Fruit fly (Drosophila melanogaster) whole organism, embryonic: ENCODE measurements around the gene CG32354.

Experiments used
- Atf3 ChIP-seq: fragments of 200-800 bp; sonication (Bioruptor generic); optimal IDR thresholded peaks from 3 replicates; lab custom pipeline; 2016; ENCODE audit warnings: missing biosample characterization, missing genetic modification characterization
- B-H2 ChIP-seq: fragments of 200-800 bp; sonication (Bioruptor generic); optimal IDR thresholded peaks from 2 replicates; lab custom pipeline; 2018; ENCODE audit warnings: missing biosample characterization, mild to moderate bottlenecking, missing genetic modification characterization
- Blimp-1 ChIP-seq: fragments of 200-800 bp; sonication (Bioruptor generic); optimal IDR thresholded peaks from 3 replicates; lab custom pipeline; 2018; ENCODE audit warnings: missing biosample characterization, missing genetic modification characterization, mild to moderate bottlenecking, moderate library complexity, missing genetic modification reagents
- CG1024 ChIP-seq: fragments of 200-800 bp; sonication (Bioruptor generic); IDR thresholded peaks from 2 replicates; pipeline ENCODE4 v1.3.6; 2022; ENCODE audit warnings: missing biosample characterization, missing genetic modification characterization
- CG10267 ChIP-seq: fragments of 200-800 bp; sonication (Bioruptor generic); optimal IDR thresholded peaks from 2 replicates; lab custom pipeline; 2018; ENCODE audit warnings: missing biosample characterization, mild to moderate bottlenecking, missing genetic modification characterization, moderate library complexity
- CG10321 ChIP-seq: fragments of 200-800 bp; sonication (Bioruptor generic); IDR thresholded peaks from 2 replicates; pipeline ENCODE4 v1.3.6; 2022; ENCODE audit warnings: missing biosample characterization, missing genetic modification characterization
- CG10543 ChIP-seq: fragments of 200-800 bp; sonication (Bioruptor generic); optimal IDR thresholded peaks from 3 replicates; lab custom pipeline; 2017; ENCODE audit warnings: missing biosample characterization, mild to moderate bottlenecking, missing genetic modification characterization, moderate library complexity
- CG1233 ChIP-seq: fragments of 200-800 bp; sonication (Bioruptor generic); optimal IDR thresholded peaks from 4 replicates; lab custom pipeline; 2018; ENCODE audit warnings: missing biosample characterization, mild to moderate bottlenecking, missing genetic modification characterization
- CG15601 ChIP-seq: fragments of 200-800 bp; sonication (Bioruptor generic); optimal IDR thresholded peaks from 3 replicates; lab custom pipeline; 2019; ENCODE audit warnings: missing biosample characterization, mild to moderate bottlenecking, missing genetic modification characterization, moderate library complexity
- CG16813 ChIP-seq: fragments of 200-800 bp; sonication (Bioruptor generic); IDR thresholded peaks from 3 replicates; pipeline ENCODE4 v1.3.6; 2022; ENCODE audit warnings: missing biosample characterization, missing genetic modification characterization; ENCODE audit not compliant: partially characterized antibody
- CG17385 ChIP-seq: fragments of 200-800 bp; sonication (Bioruptor generic); optimal IDR thresholded peaks from 3 replicates; lab custom pipeline; 2018; ENCODE audit warnings: missing biosample characterization, mild to moderate bottlenecking, missing genetic modification characterization
- CG18011 ChIP-seq: fragments of 200-800 bp; sonication (Bioruptor generic); optimal IDR thresholded peaks from 2 replicates; lab custom pipeline; 2017; ENCODE audit warnings: missing biosample characterization, missing genetic modification characterization, mild to moderate bottlenecking, moderate library complexity, missing genotype
- CG31365 ChIP-seq: fragments of 200-800 bp; sonication (Bioruptor generic); optimal IDR thresholded peaks from 2 replicates; lab custom pipeline; 2018; ENCODE audit warnings: missing biosample characterization, mild to moderate bottlenecking, missing genetic modification characterization
- CG32532 ChIP-seq: fragments of 200-800 bp; sonication (Bioruptor generic); IDR thresholded peaks from 2 replicates; pipeline ENCODE4 v1.3.6; 2022; ENCODE audit warnings: missing biosample characterization, missing genetic modification characterization
- CG3281 ChIP-seq: fragments of 200-800 bp; sonication (Bioruptor generic); optimal IDR thresholded peaks from 3 replicates; lab custom pipeline; 2017; ENCODE audit warnings: missing biosample characterization, mild to moderate bottlenecking, missing genetic modification characterization
- CG33213 ChIP-seq: fragments of 200-800 bp; sonication (Bioruptor generic); optimal IDR thresholded peaks from 3 replicates; lab custom pipeline; 2016; ENCODE audit warnings: missing biosample characterization, missing genetic modification characterization
- CG34422 ChIP-seq: fragments of 200-800 bp; sonication (Bioruptor generic); IDR thresholded peaks from 3 replicates; pipeline ENCODE4 v1.3.6; 2022; ENCODE audit warnings: missing biosample characterization, missing genetic modification characterization
- CG42726 ChIP-seq: fragments of 200-800 bp; sonication (Bioruptor generic); IDR thresholded peaks from 2 replicates; pipeline ENCODE4 v1.3.6; 2022; ENCODE audit warnings: missing biosample characterization, missing genetic modification characterization; ENCODE audit not compliant: partially characterized antibody
- CG6254 ChIP-seq: fragments of 200-800 bp; sonication (Bioruptor generic); optimal IDR thresholded peaks from 3 replicates; lab custom pipeline; 2017; ENCODE audit warnings: mild to moderate bottlenecking, missing biosample characterization, missing genetic modification reagents, missing genetic modification characterization
- CG7745 ChIP-seq: fragments of 200-800 bp; sonication (Bioruptor generic); optimal IDR thresholded peaks from 2 replicates; lab custom pipeline; 2018; ENCODE audit warnings: missing biosample characterization, mild to moderate bottlenecking, missing genetic modification characterization, moderate library complexity
- CG8281 ChIP-seq: fragments of 200-800 bp; sonication (Bioruptor generic); optimal IDR thresholded peaks from 2 replicates; lab custom pipeline; 2018; ENCODE audit warnings: missing biosample characterization, mild to moderate bottlenecking, missing genetic modification characterization, moderate library complexity
- CG8478 ChIP-seq: fragments of >200 bp; optimal IDR thresholded peaks from 2 replicates; lab custom pipeline; 2018
- CG9727 ChIP-seq: fragments of 200-800 bp; sonication (Bioruptor generic); optimal IDR thresholded peaks from 3 replicates; lab custom pipeline; 2017; ENCODE audit warnings: missing biosample characterization, mild to moderate bottlenecking, missing genetic modification characterization
- Dbx ChIP-seq: fragments of 200-800 bp; sonication (Bioruptor generic); IDR thresholded peaks from 3 replicates; pipeline ENCODE4 v1.3.6; 2022; ENCODE audit warnings: missing biosample characterization, missing genetic modification characterization
- HmgZ ChIP-seq: fragments of 200-800 bp; sonication (Bioruptor generic); optimal IDR thresholded peaks from 2 replicates; lab custom pipeline; 2018; ENCODE audit warnings: missing biosample characterization, mild to moderate bottlenecking, missing genetic modification characterization
- Jarid2 ChIP-seq: fragments of 200-800 bp; sonication (Bioruptor generic); optimal IDR thresholded peaks from 3 replicates; lab custom pipeline; 2017; ENCODE audit warnings: mild to moderate bottlenecking, missing biosample characterization, missing genetic modification reagents, missing genetic modification characterization
- Lim3 ChIP-seq: fragments of 200-800 bp; sonication (Bioruptor generic); IDR thresholded peaks from 2 replicates; pipeline ENCODE4 v1.3.6; 2022; ENCODE audit warnings: missing biosample characterization, missing genetic modification characterization
- Mes4 ChIP-seq: fragments of 200-800 bp; sonication (Bioruptor generic); optimal IDR thresholded peaks from 2 replicates; lab custom pipeline; 2016; ENCODE audit warnings: missing biosample characterization, missing genetic modification characterization
- NfI ChIP-seq: fragments of 200-800 bp; sonication (Bioruptor generic); optimal IDR thresholded peaks from 3 replicates; lab custom pipeline; 2018; ENCODE audit warnings: missing biosample characterization, mild to moderate bottlenecking, missing genetic modification characterization, moderate library complexity
- Oli ChIP-seq: fragments of 200-800 bp; sonication (Bioruptor generic); optimal IDR thresholded peaks from 2 replicates; lab custom pipeline; 2018; ENCODE audit warnings: missing biosample characterization, mild to moderate bottlenecking, missing genetic modification characterization, moderate library complexity
- PHDP ChIP-seq: fragments of 200-800 bp; sonication (Bioruptor generic); optimal IDR thresholded peaks from 3 replicates; lab custom pipeline; 2018; ENCODE audit warnings: missing biosample characterization, mild to moderate bottlenecking, missing genetic modification characterization, moderate library complexity
- Stat92E ChIP-seq, 3 experiments: fragments of >200 bp in 2 of 3; fragments of 200-800 bp in 1 of 3; sonication (Bioruptor generic) in 1 of 3; optimal IDR thresholded peaks; 2 replicates each; lab custom pipeline; 2017 to 2019; ENCODE audit warnings: missing biosample characterization in 3 of 3, missing genetic modification characterization in 3 of 3, mild to moderate bottlenecking in 1 of 3, moderate library complexity in 1 of 3
- abd-A ChIP-seq: fragments of 200-800 bp; sonication (Bioruptor generic); optimal IDR thresholded peaks from 3 replicates; lab custom pipeline; 2019; ENCODE audit warnings: missing biosample characterization, mild to moderate bottlenecking, missing genetic modification characterization, moderate library complexity
- az2 ChIP-seq: fragments of 200-800 bp; sonication (Bioruptor generic); optimal IDR thresholded peaks from 3 replicates; lab custom pipeline; 2016; ENCODE audit warnings: missing biosample characterization, missing genetic modification characterization
- caup ChIP-seq: fragments of 200-800 bp; sonication (Bioruptor generic); optimal IDR thresholded peaks from 3 replicates; lab custom pipeline; 2017; ENCODE audit warnings: missing biosample characterization, mild to moderate bottlenecking, missing genetic modification characterization, moderate library complexity; ENCODE audit not compliant: severe bottlenecking
- chn ChIP-seq: fragments of 200-800 bp; sonication (Bioruptor generic); optimal IDR thresholded peaks from 2 replicates; lab custom pipeline; 2016; ENCODE audit warnings: missing biosample characterization, missing genetic modification characterization
- cwo ChIP-seq: fragments of 200-800 bp; sonication (Bioruptor generic); optimal IDR thresholded peaks from 3 replicates; lab custom pipeline; 2017; ENCODE audit warnings: missing biosample characterization, missing genetic modification characterization, mild to moderate bottlenecking, moderate library complexity, missing genetic modification reagents
- dati ChIP-seq: fragments of 200-800 bp; sonication (Bioruptor generic); IDR thresholded peaks from 2 replicates; pipeline ENCODE4 v1.3.6; 2022; ENCODE audit warnings: missing biosample characterization, missing genetic modification characterization
- dimm ChIP-seq: fragments of 200-800 bp; sonication (Bioruptor generic); IDR thresholded peaks from 2 replicates; pipeline ENCODE4 v1.3.6; 2022; ENCODE audit warnings: missing biosample characterization, missing genetic modification characterization
- grau ChIP-seq: fragments of 200-800 bp; optimal IDR thresholded peaks from 3 replicates; lab custom pipeline; 2019; ENCODE audit warnings: missing biosample characterization, mild to moderate bottlenecking, missing genetic modification characterization, moderate library complexity
- onecut ChIP-seq: fragments of 200-800 bp; sonication (Bioruptor generic); IDR thresholded peaks from 2 replicates; pipeline ENCODE4 v1.3.6; 2022; ENCODE audit warnings: missing biosample characterization, missing genetic modification characterization
- otp ChIP-seq: fragments of 200-800 bp; sonication (Bioruptor generic); IDR thresholded peaks from 3 replicates; pipeline ENCODE4, ENCODE4 v1.3.6; 2022; ENCODE audit warnings: missing biosample characterization, missing genetic modification characterization
- psq ChIP-seq: fragments of 200-800 bp; sonication (Bioruptor generic); optimal IDR thresholded peaks from 2 replicates; lab custom pipeline; 2017; ENCODE audit warnings: missing biosample characterization, missing genetic modification characterization
- pum ChIP-seq: fragments of 200-800 bp; sonication (Bioruptor generic); optimal IDR thresholded peaks from 2 replicates; lab custom pipeline; 2016; ENCODE audit warnings: missing biosample characterization, missing genetic modification characterization
- seq ChIP-seq: fragments of 200-800 bp; sonication (Bioruptor generic); IDR thresholded peaks from 2 replicates; pipeline ENCODE4 v1.3.6; 2022; ENCODE audit warnings: missing biosample characterization, missing genetic modification characterization
- stc ChIP-seq: fragments of 200-800 bp; sonication (Bioruptor generic); IDR thresholded peaks from 2 replicates; pipeline ENCODE4 v1.3.6; 2022; ENCODE audit warnings: missing biosample characterization, missing genetic modification characterization
- twi ChIP-seq: fragments of 200-800 bp; optimal IDR thresholded peaks from 2 replicates; lab custom pipeline; 2019; ENCODE audit warnings: missing biosample characterization, mild to moderate bottlenecking, missing genetic modification characterization, moderate library complexity
- wdn ChIP-seq: fragments of 200-800 bp; sonication (Bioruptor generic); IDR thresholded peaks from 2 replicates; pipeline ENCODE4 v1.3.6; 2022; ENCODE audit warnings: missing biosample characterization, missing genetic modification characterization
- zen ChIP-seq: fragments of 200-800 bp; sonication (Bioruptor generic); optimal IDR thresholded peaks from 3 replicates; lab custom pipeline; 2018; ENCODE audit warnings: missing biosample characterization, mild to moderate bottlenecking, missing genetic modification characterization, moderate library complexity

Gene CG32354

DNA sequence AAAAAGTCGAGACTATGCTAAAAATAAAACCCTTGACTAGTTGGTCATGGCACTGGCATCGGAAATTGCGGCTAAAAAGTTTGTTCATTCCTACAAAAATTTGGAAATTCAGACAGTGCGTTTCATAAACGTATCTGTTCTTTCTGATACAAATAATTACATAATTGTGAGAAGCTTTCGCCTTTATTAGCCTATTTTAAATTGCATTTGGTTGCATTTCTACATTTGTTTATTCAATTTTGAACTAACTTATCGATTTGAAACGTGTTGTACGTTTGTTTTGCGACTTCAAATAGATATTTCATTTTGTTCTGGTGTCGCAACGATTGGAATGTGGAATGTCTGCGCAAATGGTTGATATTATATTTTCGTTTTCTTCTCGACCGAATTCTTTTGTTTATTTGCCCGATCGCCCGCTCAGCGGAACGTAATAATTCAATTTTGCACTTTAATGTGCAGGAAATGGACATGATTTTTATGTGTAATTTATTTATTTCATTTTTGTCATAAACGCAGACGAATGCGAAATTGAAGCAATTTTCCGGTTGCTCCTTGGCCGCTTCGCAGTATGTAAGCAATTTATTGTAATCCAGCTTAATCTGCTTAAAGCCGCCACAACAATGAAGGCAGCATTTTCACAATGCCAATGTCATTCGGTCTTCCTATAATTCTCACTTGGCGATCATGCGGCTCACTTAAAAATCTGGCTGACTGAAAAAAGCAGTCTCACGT is 24.2 kb upstream of the CG32354 start (continued):
- no peak for TF ChIP-seq CG16813
- no peak for TF ChIP-seq CG18011 (GFP tag; lab: Kevin White, UChicago)
- TF ChIP-seq CG34422, result 0 out of 3 replicates have a peak, but pooled peaks have one; percentile 37
- TF ChIP-seq CG3281 (GFP tag; lab: Kevin White, UChicago), result peak; percentile 69
- no peak for TF ChIP-seq twi
- TF ChIP-seq otp (GFP tag; lab: Robert Waterston, UW), result no peak
- TF ChIP-seq CG7745 (tag; lab: Kevin White, UChicago), result no peak
- TF ChIP-seq PHDP (tag; lab: Kevin White, UChicago), result peak; percentile 69
- no peak for TF ChIP-seq onecut (GFP tag; lab: Robert Waterston, UW)
- peak; percentile 20 for TF ChIP-seq CG10267 (tag; lab: Kevin White, UChicago)
- TF ChIP-seq caup (GFP tag; lab: Kevin White, UChicago), result peak; percentile 70
- peak; percentile 54 for TF ChIP-seq CG1233 (GFP tag; lab: Kevin White, UChicago)
- no peak for TF ChIP-seq CG8281 (tag; lab: Kevin White, UChicago)
- TF ChIP-seq wdn (GFP tag; lab: Robert Waterston, UW), result peak; percentile 60; the same call in 1 of the 2 replicates
- TF ChIP-seq HmgZ, result peak; percentile 68
- TF ChIP-seq Jarid2, result no peak
- TF ChIP-seq Oli (tag; lab: Kevin White, UChicago), result peak; percentile 49
- no peak for TF ChIP-seq zen (tag; lab: Kevin White, UChicago)
- TF ChIP-seq Stat92E (GFP tag; optimal IDR thresholded peaks at IDR 0.05; lab: Kevin White, UChicago), result no peak
- peak; percentile 65 for TF ChIP-seq NfI (GFP tag; lab: Kevin White, UChicago)
- TF ChIP-seq az2 (GFP tag; lab: Kevin White, UChicago), result peak; percentile 50
- peak; percentile 30 for TF ChIP-seq CG31365 (tag; lab: Kevin White, UChicago)
- TF ChIP-seq CG33213 (GFP tag; lab: Kevin White, UChicago), result peak; percentile 29
- TF ChIP-seq psq (GFP tag; lab: Kevin White, UChicago), result no peak
- TF ChIP-seq dimm (GFP tag; lab: Robert Waterston, UW), result no peak
- TF ChIP-seq cwo (GFP tag; lab: Kevin White, UChicago), result peak; percentile 30
- TF ChIP-seq Dbx (GFP tag; lab: Robert Waterston, UW), result peak; percentile 44; the same call in 1 of the 3 replicates
- TF ChIP-seq B-H2, result peak; percentile 46
- no peak; the same call in 1 of the 2 replicates for TF ChIP-seq stc (GFP tag; lab: Robert Waterston, UW)
- no peak for TF ChIP-seq CG1024 (GFP tag; lab: Robert Waterston, UW)
- TF ChIP-seq CG10321, result no peak
- no peak for TF ChIP-seq pum (GFP tag; lab: Kevin White, UChicago)
- TF ChIP-seq CG9727 (GFP tag; lab: Kevin White, UChicago), result no peak
- no peak for TF ChIP-seq CG15601 (tag; lab: Kevin White, UChicago)
- no peak for TF ChIP-seq CG6254 (GFP tag; lab: Kevin White, UChicago)
- peak; percentile 5 for TF ChIP-seq Mes4 (GFP tag; lab: Kevin White, UChicago)
- peak; percentile 75 for TF ChIP-seq grau (tag; lab: Kevin White, UChicago)
- no peak for TF ChIP-seq CG8478 (lab: Kevin White, UChicago)
- no peak for TF ChIP-seq dati (GFP tag; lab: Robert Waterston, UW)
- no peak for TF ChIP-seq chn (GFP tag; lab: Kevin White, UChicago)
- peak; percentile 62 for TF ChIP-seq CG17385 (GFP tag; lab: Kevin White, UChicago)
- TF ChIP-seq CG42726 (GFP tag; lab: Robert Waterston, UW), result no peak
- TF ChIP-seq Lim3 (GFP tag; lab: Robert Waterston, UW), result no peak
- TF ChIP-seq Blimp-1, result peak; percentile 31
- TF ChIP-seq CG32532 (GFP tag; lab: Robert Waterston, UW), result peak; percentile 46; the same call in 1 of the 2 replicates
- TF ChIP-seq abd-A (tag; lab: Kevin White, UChicago), result no peak
- no peak for TF ChIP-seq Atf3 (GFP tag; lab: Kevin White, UChicago)
- peak; percentile 45; the same call in 1 of the 2 replicates for TF ChIP-seq seq
- TF ChIP-seq CG10543 (GFP tag; lab: Kevin White, UChicago), result peak; percentile 65
